Worm (Caenorhabditis elegans): ENCODE results near the gene nhr-177.

DNA sequence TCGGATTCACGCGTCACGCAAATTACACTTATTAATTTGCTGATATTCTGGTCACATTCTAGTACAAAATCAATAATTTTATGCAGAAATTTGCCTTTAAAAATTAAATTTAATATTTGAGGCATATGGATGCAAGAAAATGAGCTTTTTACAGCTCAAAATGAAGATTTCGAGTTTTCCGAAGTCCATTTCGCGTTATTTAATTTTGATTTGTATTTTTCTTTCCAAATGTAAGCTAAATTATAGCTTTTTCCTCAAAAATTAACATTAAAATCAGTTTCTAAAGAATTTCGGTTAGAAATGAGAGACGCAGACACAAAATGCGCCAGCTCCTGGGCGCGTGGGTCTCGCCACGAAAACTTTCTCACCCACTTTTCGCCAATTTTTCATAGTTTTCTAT lies 23.2 kb upstream of the nhr-177 start, which contains the start of gene F16B4.6:
- TF ChIP-seq fkh-10 (GFP tag; optimal IDR thresholded peaks at IDR 0.05) = no peak
- TF ChIP-seq hif-1 (tag; optimal IDR thresholded peaks at IDR 0.05) = no peak
- TF ChIP-seq ztf-11 (tag; optimal IDR thresholded peaks at IDR 0.05) = no peak
- no peak for TF ChIP-seq lin-15B (tag; optimal IDR thresholded peaks at IDR 0.05)
- no peak for TF ChIP-seq lsy-2 (tag; optimal IDR thresholded peaks at IDR 0.05)
- TF ChIP-seq nhr-11 (tag; optimal IDR thresholded peaks at IDR 0.05) = no peak
- no peak for TF ChIP-seq unc-39 (tag; optimal IDR thresholded peaks at IDR 0.05)

Data from whole organism, L4 larva.